Fruit fly (Drosophila melanogaster) whole organism, embryonic: ENCODE measurements around the gene CG1231.
A peak's percentile ranks its signal among the peaks of the same experiment; 100 is the strongest.

Experiments used
- CG10462 ChIP-seq: fragments of 200-800 bp; sonication (Bioruptor generic); optimal IDR thresholded peaks from 2 replicates; lab custom pipeline; 2016; ENCODE audit warnings: missing biosample characterization, missing genetic modification characterization
- CG10959 ChIP-seq: fragments of 200-800 bp; sonication (Bioruptor generic); IDR thresholded peaks from 2 replicates; pipeline ENCODE4 v1.3.6; 2022; ENCODE audit warnings: missing biosample characterization, missing genetic modification characterization
- CG11093 ChIP-seq: fragments of 200-800 bp; sonication (Bioruptor generic); IDR thresholded peaks from 3 replicates; pipeline ENCODE4 v1.3.6; 2022; ENCODE audit warnings: missing biosample characterization, missing genetic modification characterization
- CG1233 ChIP-seq: fragments of 200-800 bp; sonication (Bioruptor generic); optimal IDR thresholded peaks from 4 replicates; lab custom pipeline; 2018; ENCODE audit warnings: missing biosample characterization, mild to moderate bottlenecking, missing genetic modification characterization
- CG12659 ChIP-seq: fragments of 200-800 bp; sonication (Bioruptor generic); optimal IDR thresholded peaks from 3 replicates; lab custom pipeline; 2017; ENCODE audit warnings: mild to moderate bottlenecking, missing biosample characterization, missing genetic modification reagents, missing genetic modification characterization
- CG12942 ChIP-seq: fragments of 200-800 bp; sonication (Bioruptor generic); optimal IDR thresholded peaks from 3 replicates; lab custom pipeline; 2016; ENCODE audit warnings: missing biosample characterization, missing genetic modification characterization
- CG13123 ChIP-seq: fragments of 200-800 bp; sonication (Bioruptor generic); optimal IDR thresholded peaks from 2 replicates; lab custom pipeline; 2016; ENCODE audit warnings: missing biosample characterization, missing genetic modification characterization
- CG14860 ChIP-seq: fragments of 200-800 bp; sonication (Bioruptor generic); IDR thresholded peaks from 3 replicates; pipeline ENCODE4 v1.3.6; 2022; ENCODE audit warnings: missing biosample characterization, missing genetic modification characterization; ENCODE audit not compliant: partially characterized antibody
- CG15514 ChIP-seq: fragments of 200-800 bp; sonication (Bioruptor generic); optimal IDR thresholded peaks from 3 replicates; lab custom pipeline; 2017; ENCODE audit warnings: missing biosample characterization, missing genetic modification characterization, mild to moderate bottlenecking, moderate library complexity, missing genetic modification reagents
- CG17328 ChIP-seq: fragments of 200-800 bp; sonication (Bioruptor generic); IDR thresholded peaks from 2 replicates; pipeline ENCODE4 v1.3.6; 2022; ENCODE audit warnings: missing biosample characterization, missing genetic modification characterization
- CG17802 ChIP-seq: fragments of 200-800 bp; sonication (Bioruptor generic); optimal IDR thresholded peaks from 2 replicates; lab custom pipeline; 2018; ENCODE audit warnings: missing biosample characterization, mild to moderate bottlenecking, missing genetic modification characterization, moderate library complexity
- CG30431 ChIP-seq: fragments of 200-800 bp; sonication (Bioruptor generic); optimal IDR thresholded peaks from 2 replicates; lab custom pipeline; 2017; ENCODE audit warnings: missing biosample characterization, missing genetic modification characterization
- CG31388 ChIP-seq: fragments of 200-800 bp; sonication (Bioruptor generic); optimal IDR thresholded peaks from 2 replicates; lab custom pipeline; 2016; ENCODE audit warnings: missing biosample characterization, missing genetic modification characterization
- CG6683 ChIP-seq: fragments of 200-800 bp; sonication (Bioruptor generic); optimal IDR thresholded peaks from 2 replicates; lab custom pipeline; 2017; ENCODE audit warnings: missing biosample characterization, mild to moderate bottlenecking, missing genetic modification characterization, missing genetic modification reagents
- CG7271 ChIP-seq: fragments of 200-800 bp; sonication (Bioruptor generic); optimal IDR thresholded peaks from 2 replicates; lab custom pipeline; 2018; ENCODE audit warnings: missing biosample characterization, mild to moderate bottlenecking, missing genetic modification characterization, moderate library complexity
- CG7357 ChIP-seq: fragments of 200-800 bp; sonication (Bioruptor generic); IDR thresholded peaks from 3 replicates; pipeline ENCODE4 v1.3.6; 2022; ENCODE audit warnings: missing biosample characterization, missing genetic modification characterization
- CG7556 ChIP-seq: fragments of 200-800 bp; sonication (Bioruptor generic); optimal IDR thresholded peaks from 2 replicates; lab custom pipeline; 2017; ENCODE audit warnings: missing biosample characterization, mild to moderate bottlenecking, missing genetic modification characterization
- CG7839 ChIP-seq: fragments of 200-800 bp; sonication (Bioruptor generic); optimal IDR thresholded peaks from 3 replicates; lab custom pipeline; 2018; ENCODE audit warnings: missing biosample characterization, mild to moderate bottlenecking, missing genetic modification characterization, moderate library complexity
- CG8478 ChIP-seq: fragments of >200 bp; optimal IDR thresholded peaks from 2 replicates; lab custom pipeline; 2018
- CG9215 ChIP-seq: fragments of 200-800 bp; sonication (Bioruptor generic); IDR thresholded peaks from 2 replicates; pipeline ENCODE4 v1.3.6; 2022; ENCODE audit warnings: missing biosample characterization, missing genetic modification characterization
- CrebB ChIP-seq: fragments of 200-800 bp; sonication (Bioruptor generic); optimal IDR thresholded peaks from 3 replicates; lab custom pipeline; 2018; ENCODE audit warnings: missing biosample characterization, mild to moderate bottlenecking, missing genetic modification characterization
- D19B ChIP-seq: fragments of 200-800 bp; sonication (Bioruptor generic); optimal IDR thresholded peaks from 2 replicates; lab custom pipeline; 2017; ENCODE audit warnings: missing biosample characterization, mild to moderate bottlenecking, missing genetic modification characterization
- Dad ChIP-seq: fragments of 200-800 bp; sonication (Bioruptor generic); optimal IDR thresholded peaks from 3 replicates; lab custom pipeline; 2016; ENCODE audit warnings: missing biosample characterization, missing genetic modification characterization
- Dip2 ChIP-seq: fragments of 200-800 bp; sonication (Bioruptor generic); IDR thresholded peaks from 2 replicates; pipeline ENCODE4 v1.3.6; 2022; ENCODE audit warnings: missing biosample characterization, missing genetic modification characterization
- E2f2 ChIP-seq: fragments of 200-800 bp; sonication (Bioruptor generic); IDR thresholded peaks from 2 replicates; pipeline ENCODE4 v1.3.6; 2022; ENCODE audit warnings: missing biosample characterization, missing genetic modification characterization
- Hr78 ChIP-seq, 2 experiments: fragments of 200-800 bp in 1 of 2; fragments of >200 bp in 1 of 2; sonication (Bioruptor generic) in 1 of 2; optimal IDR thresholded peaks; 2 replicates each; lab custom pipeline; 2017 to 2019; ENCODE audit warnings: missing biosample characterization in 2 of 2, missing genetic modification characterization in 2 of 2, mild to moderate bottlenecking in 1 of 2, moderate library complexity in 1 of 2
- Lpt ChIP-seq: fragments of >200 bp; optimal IDR thresholded peaks from 2 replicates; lab custom pipeline; 2018; ENCODE audit warnings: missing biosample characterization, missing genetic modification characterization
- Taf1 ChIP-seq: fragments of 200-800 bp; sonication (Bioruptor generic); IDR thresholded peaks from 2 replicates; pipeline ENCODE4 v1.3.6; 2022; ENCODE audit warnings: missing biosample characterization, missing genetic modification characterization
- al ChIP-seq: fragments of 200-800 bp; sonication (Bioruptor generic); IDR thresholded peaks from 2 replicates; pipeline ENCODE4 v1.3.6; 2022; ENCODE audit warnings: missing biosample characterization, missing genetic modification characterization
- ap ChIP-seq: fragments of 200-800 bp; sonication (Bioruptor generic); IDR thresholded peaks from 2 replicates; pipeline ENCODE4 v1.3.6; 2022; ENCODE audit warnings: missing biosample characterization, missing genetic modification characterization
- ase ChIP-seq: fragments of 200-800 bp; sonication (Bioruptor generic); IDR thresholded peaks from 3 replicates; pipeline ENCODE4 v1.3.6; 2022; ENCODE audit warnings: missing biosample characterization, missing genetic modification characterization
- bcd ChIP-seq: fragments of 200-800 bp; sonication (Bioruptor generic); optimal IDR thresholded peaks from 2 replicates; lab custom pipeline; 2017; ENCODE audit warnings: missing biosample characterization, mild to moderate bottlenecking, missing genetic modification characterization
- crc ChIP-seq: fragments of 200-800 bp; sonication (Bioruptor generic); optimal IDR thresholded peaks from 2 replicates; lab custom pipeline; 2016; ENCODE audit warnings: missing biosample characterization, missing genetic modification characterization
- crol ChIP-seq: fragments of 200-800 bp; sonication (Bioruptor generic); IDR thresholded peaks from 2 replicates; pipeline ENCODE4 v1.3.6; 2022; ENCODE audit warnings: missing biosample characterization, missing genetic modification characterization
- dati ChIP-seq: fragments of 200-800 bp; sonication (Bioruptor generic); IDR thresholded peaks from 2 replicates; pipeline ENCODE4 v1.3.6; 2022; ENCODE audit warnings: missing biosample characterization, missing genetic modification characterization
- dmrt11E ChIP-seq: fragments of 200-800 bp; sonication (Bioruptor generic); optimal IDR thresholded peaks from 3 replicates; lab custom pipeline; 2018; ENCODE audit warnings: missing biosample characterization, mild to moderate bottlenecking, missing genetic modification characterization, moderate library complexity
- dpn ChIP-seq, 2 experiments: fragments of 200-800 bp; sonication (Bioruptor generic); optimal IDR thresholded peaks; 3 replicates each; lab custom pipeline; 2016; ENCODE audit warnings: missing biosample characterization in 2 of 2, missing genetic modification characterization in 2 of 2
- dysf ChIP-seq: fragments of 200-800 bp; sonication (Bioruptor generic); IDR thresholded peaks from 3 replicates; pipeline ENCODE4 v1.3.6; 2022; ENCODE audit warnings: missing biosample characterization, missing genetic modification characterization
- esg ChIP-seq: fragments of 200-800 bp; sonication (Bioruptor generic); conservative IDR thresholded peaks from 2 replicates; pipeline ENCODE4 v1.3.6; 2022; ENCODE audit warnings: missing biosample characterization, missing genetic modification characterization
- fd64A ChIP-seq: fragments of 200-800 bp; sonication (Bioruptor generic); optimal IDR thresholded peaks from 3 replicates; lab custom pipeline; 2018; ENCODE audit warnings: missing biosample characterization, mild to moderate bottlenecking, missing genetic modification characterization
- ham ChIP-seq: fragments of 200-800 bp; sonication (Bioruptor generic); IDR thresholded peaks from 2 replicates; pipeline ENCODE4 v1.3.6; 2022; ENCODE audit warnings: missing biosample characterization, missing genetic modification characterization
- her ChIP-seq: fragments of 200-800 bp; sonication (Bioruptor generic); optimal IDR thresholded peaks from 2 replicates; lab custom pipeline; 2016; ENCODE audit warnings: missing biosample characterization, missing genetic modification characterization
- hkb ChIP-seq, 2 experiments: fragments of 200-800 bp in 1 of 2; fragments of >200 bp in 1 of 2; sonication (Bioruptor generic) in 1 of 2; IDR thresholded peaks in 1 of 2; optimal IDR thresholded peaks in 1 of 2; 2 replicates each; pipeline versions ENCODE4 v1.3.6 to Lab custom; 2017 to 2022; ENCODE audit warnings: missing biosample characterization in 1 of 2, missing genetic modification characterization in 1 of 2
- insv ChIP-seq, 2 experiments: fragments of 200-800 bp; sonication (Bioruptor generic); optimal IDR thresholded peaks; 3 replicates each; lab custom pipeline; 2016 to 2018; ENCODE audit warnings: missing biosample characterization in 2 of 2, missing genetic modification characterization in 2 of 2
- knrl ChIP-seq: fragments of 200-800 bp; sonication (Bioruptor generic); IDR thresholded peaks from 3 replicates; pipeline ENCODE4 v1.3.6; 2022; ENCODE audit warnings: missing biosample characterization, missing genetic modification characterization; ENCODE audit not compliant: partially characterized antibody
- mirr ChIP-seq: fragments of 200-800 bp; sonication (Bioruptor generic); optimal IDR thresholded peaks from 3 replicates; lab custom pipeline; 2018; ENCODE audit warnings: missing biosample characterization, mild to moderate bottlenecking, missing genetic modification characterization
- nom ChIP-seq: fragments of 200-800 bp; sonication (Bioruptor generic); optimal IDR thresholded peaks from 2 replicates; lab custom pipeline; 2017; ENCODE audit warnings: missing biosample characterization, missing genetic modification characterization, mild to moderate bottlenecking, moderate library complexity, missing genetic modification reagents
- onecut ChIP-seq: fragments of 200-800 bp; sonication (Bioruptor generic); IDR thresholded peaks from 2 replicates; pipeline ENCODE4 v1.3.6; 2022; ENCODE audit warnings: missing biosample characterization, missing genetic modification characterization
- pzg ChIP-seq: fragments of 200-800 bp; sonication (Bioruptor generic); optimal IDR thresholded peaks from 3 replicates; lab custom pipeline; 2018; ENCODE audit warnings: missing biosample characterization, mild to moderate bottlenecking, missing genetic modification characterization, moderate library complexity
- sr ChIP-seq: fragments of 200-800 bp; sonication (Bioruptor generic); IDR thresholded peaks from 3 replicates; pipeline ENCODE4 v1.3.6; 2022; ENCODE audit warnings: missing biosample characterization, missing genetic modification characterization
- trh ChIP-seq: fragments of 200-800 bp; sonication (Bioruptor generic); optimal IDR thresholded peaks from 2 replicates; lab custom pipeline; 2016; ENCODE audit warnings: missing biosample characterization, missing genetic modification characterization
- vfl ChIP-seq: fragments of 200-800 bp; sonication (Bioruptor generic); optimal IDR thresholded peaks from 2 replicates; lab custom pipeline; 2016; ENCODE audit warnings: missing biosample characterization, missing genetic modification characterization

CG1231 gene

DNA sequence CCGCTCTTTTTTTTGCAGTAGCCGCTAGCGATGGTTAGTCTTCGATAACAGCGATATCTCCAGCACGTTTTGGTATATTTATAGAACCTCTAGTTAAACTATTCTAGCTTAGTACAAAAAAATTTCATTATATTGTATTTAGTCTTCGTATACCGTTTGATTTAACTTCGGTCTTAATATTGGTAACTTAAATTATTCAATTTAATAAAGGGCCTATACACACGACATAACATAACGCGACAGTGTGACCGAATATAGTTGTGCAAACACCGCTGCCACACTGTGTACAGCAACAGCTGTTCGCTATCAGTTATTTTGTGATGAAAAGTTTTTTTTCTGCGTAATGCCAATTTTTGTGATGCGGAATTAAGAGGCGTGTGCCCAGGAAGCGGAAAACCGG lies 5.0 kb downstream of the CG1231 start, which contains the start of the genes Cdc5 and CG1233 (continued):
- no peak for TF ChIP-seq CG8478
- TF ChIP-seq her = no peak
- TF ChIP-seq ap = no peak
- no peak for TF ChIP-seq CrebB
- TF ChIP-seq trh (GFP tag; lab: Kevin White, UChicago) = no peak
- no peak for TF ChIP-seq bcd (GFP tag; lab: Kevin White, UChicago)
- no peak for TF ChIP-seq CG17802
- no peak for TF ChIP-seq sr
- TF ChIP-seq Dip2 = no peak
- peak in 1 of 2 experiments; percentile 26 for TF ChIP-seq dpn (GFP tag; optimal IDR thresholded peaks at IDR 0.05; lab: Kevin White, UChicago)
- no peak for TF ChIP-seq CG14860 (GFP tag; lab: Robert Waterston, UW)
- TF ChIP-seq nom (GFP tag; lab: Kevin White, UChicago) = no peak
- TF ChIP-seq dati (GFP tag; lab: Robert Waterston, UW) = no peak
- TF ChIP-seq CG7556 = no peak
- no peak for TF ChIP-seq ham (GFP tag; lab: Robert Waterston, UW)
- peak; percentile 66 for TF ChIP-seq knrl (GFP tag; lab: Robert Waterston, UW)
- TF ChIP-seq crc (GFP tag; lab: Kevin White, UChicago) = no peak
- TF ChIP-seq vfl (GFP tag; lab: Kevin White, UChicago) = no peak
- peak; percentile 23; the same call in 1 of the 2 replicates for TF ChIP-seq CG17328 (GFP tag; lab: Robert Waterston, UW)
- TF ChIP-seq ase (GFP tag; lab: Robert Waterston, UW) = no peak
- peak; percentile 85 for TF ChIP-seq pzg (GFP tag; lab: Kevin White, UChicago)
- peak; percentile 17 for TF ChIP-seq hkb (optimal IDR thresholded peaks at IDR 0.05; lab: Kevin White, UChicago)
- TF ChIP-seq hkb (GFP tag; IDR thresholded peaks at IDR 0.05; lab: Robert Waterston, UW) = no peak
- TF ChIP-seq insv (GFP tag; optimal IDR thresholded peaks at IDR 0.05; lab: Kevin White, UChicago) = peak in 1 of 2 experiments; percentile 10
- no peak for TF ChIP-seq CG30431 (GFP tag; lab: Kevin White, UChicago)
- TF ChIP-seq al (GFP tag; lab: Robert Waterston, UW) = no peak
- no peak for TF ChIP-seq fd64A (GFP tag; lab: Kevin White, UChicago)
- no peak for TF ChIP-seq CG13123
- no peak for TF ChIP-seq CG10462 (GFP tag; lab: Kevin White, UChicago)
- no peak for TF ChIP-seq CG7271 (tag; lab: Kevin White, UChicago)
- TF ChIP-seq E2f2 = peak; percentile 19; the same call in 1 of the 2 replicates
- no peak for TF ChIP-seq D19B
- no peak for TF ChIP-seq Hr78 (GFP tag; optimal IDR thresholded peaks at IDR 0.05; lab: Kevin White, UChicago)
- no peak for TF ChIP-seq Taf1 (GFP tag; lab: Robert Waterston, UW)
- no peak for TF ChIP-seq CG12942 (GFP tag; lab: Kevin White, UChicago)
- TF ChIP-seq esg = no peak
- peak; percentile 58 for TF ChIP-seq dmrt11E
- no peak for TF ChIP-seq CG10959 (GFP tag; lab: Robert Waterston, UW)
- no peak for TF ChIP-seq CG11093 (GFP tag; lab: Robert Waterston, UW)
- no peak for TF ChIP-seq CG1233 (GFP tag; lab: Kevin White, UChicago)
- TF ChIP-seq CG7839 (tag; lab: Kevin White, UChicago) = no peak
- TF ChIP-seq CG7357 (GFP tag; lab: Robert Waterston, UW) = no peak
- TF ChIP-seq dysf (GFP tag; lab: Robert Waterston, UW) = 0 out of 3 replicates have a peak, but pooled peaks have one; percentile 44
- TF ChIP-seq onecut (GFP tag; lab: Robert Waterston, UW) = no peak; the same call in 1 of the 2 replicates
- no peak for TF ChIP-seq CG31388
- TF ChIP-seq CG15514 = peak; percentile 64
- no peak for TF ChIP-seq Lpt (GFP tag; lab: Kevin White, UChicago)
- 0 out of 2 replicates have a peak, but pooled peaks have one; percentile 5 for TF ChIP-seq CG9215 (GFP tag; lab: Robert Waterston, UW)
- TF ChIP-seq mirr (GFP tag; lab: Kevin White, UChicago) = no peak
- TF ChIP-seq CG6683 (GFP tag; lab: Kevin White, UChicago) = no peak
- TF ChIP-seq CG12659 (GFP tag; lab: Kevin White, UChicago) = peak; percentile 75
- TF ChIP-seq Dad = peak; percentile 3
- no peak for TF ChIP-seq crol (GFP tag; lab: Robert Waterston, UW)
